Fruit fly (Drosophila melanogaster) ovary, adult (tissue): ENCODE data around the gene Cyp4ac1.

Source experiments
- CG17801 ChIP-seq: fragments of 200-800 bp; optimal IDR thresholded peaks from 2 replicates; lab custom pipeline; 2019; ENCODE audit warnings: missing biosample characterization, mild to moderate bottlenecking, missing genetic modification characterization, moderate library complexity; ENCODE audit not compliant: partially characterized antibody

The Cyp4ac1 gene

DNA sequence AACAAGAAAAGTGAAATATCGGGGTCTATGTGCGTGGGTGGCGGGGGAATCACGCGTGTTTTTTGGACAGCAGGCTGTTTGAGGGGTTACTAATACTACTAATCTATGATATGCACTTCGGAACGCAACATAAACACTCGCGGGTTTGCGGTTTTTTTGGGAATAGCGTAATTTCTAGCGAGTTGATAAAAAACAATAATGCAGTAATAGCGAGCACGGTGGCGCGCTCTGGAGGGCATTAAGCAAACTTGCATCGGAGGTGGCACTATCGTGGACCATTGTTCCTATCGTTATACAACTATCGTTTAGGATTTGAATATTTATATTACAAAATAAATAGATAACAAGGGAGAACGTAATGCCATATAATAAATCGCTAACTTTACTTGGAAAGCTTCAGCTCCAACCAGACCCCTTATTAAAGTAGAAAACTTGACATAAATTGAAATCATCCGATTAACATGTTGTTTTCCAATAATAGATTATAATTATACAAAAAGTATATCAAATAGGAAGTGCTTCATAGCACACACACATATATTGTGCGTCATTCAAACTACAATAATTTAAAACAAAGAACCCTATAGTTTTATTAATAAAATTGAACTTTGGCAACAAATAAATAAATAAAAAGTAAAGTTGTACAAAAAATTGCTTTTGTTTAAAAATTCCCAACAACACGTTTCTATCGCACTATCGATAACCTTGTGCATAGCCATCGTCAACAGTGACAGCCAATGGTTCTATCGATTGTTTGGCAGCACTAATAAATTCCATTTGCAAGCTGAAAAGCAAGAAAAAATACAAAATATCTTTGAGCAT is 14.7 kb downstream of the Cyp4ac1 start, which contains the start of the genes Nin and Bub1:
Nin (minus strand) TSS at position 240 of the 822 bp plus-strand sequence.
Bub1 (plus strand) TSS at position 557 of the 822 bp plus-strand sequence.
- peak; percentile 4 for TF ChIP-seq CG17801

DNA sequence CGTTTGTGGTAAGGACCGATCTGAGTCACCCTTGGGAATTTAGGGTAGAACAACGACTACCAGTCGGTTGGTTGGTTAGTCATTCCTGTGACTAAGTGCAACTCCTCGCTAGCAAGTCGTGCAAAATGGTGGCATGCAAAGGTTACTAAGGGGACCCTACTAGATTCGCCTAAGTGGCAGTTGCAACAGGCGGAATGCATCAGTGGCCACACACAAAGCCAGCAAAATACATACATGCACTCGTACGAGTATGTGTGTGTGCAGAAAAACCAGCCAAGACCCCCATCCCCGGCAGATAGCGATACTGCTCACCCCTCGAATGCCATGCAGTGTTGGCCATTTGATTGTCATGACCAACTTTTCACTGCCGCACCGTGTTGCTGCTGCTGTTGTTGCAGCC is 21.0 kb downstream of the Cyp4ac1 start:
- no peak for TF ChIP-seq CG17801

DNA sequence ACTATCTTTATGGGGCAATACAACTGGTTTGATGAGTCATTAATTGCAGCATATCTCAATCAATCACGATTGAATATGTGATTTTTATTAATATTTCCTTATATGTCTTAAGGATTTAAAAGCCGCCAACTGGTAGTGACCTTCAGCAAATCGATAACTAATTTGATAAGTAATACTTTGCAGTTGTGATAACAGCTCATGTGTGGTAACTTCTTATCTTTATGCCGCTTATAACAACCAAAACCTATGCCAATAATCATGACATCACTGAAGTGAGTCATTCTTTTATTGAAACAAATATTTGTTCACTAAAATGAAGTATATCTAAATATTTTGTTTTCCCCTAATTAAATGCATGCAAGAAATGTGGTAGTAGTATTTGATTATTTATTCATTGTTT is 22.1 kb downstream of the Cyp4ac1 start:
- no peak for TF ChIP-seq CG17801

DNA sequence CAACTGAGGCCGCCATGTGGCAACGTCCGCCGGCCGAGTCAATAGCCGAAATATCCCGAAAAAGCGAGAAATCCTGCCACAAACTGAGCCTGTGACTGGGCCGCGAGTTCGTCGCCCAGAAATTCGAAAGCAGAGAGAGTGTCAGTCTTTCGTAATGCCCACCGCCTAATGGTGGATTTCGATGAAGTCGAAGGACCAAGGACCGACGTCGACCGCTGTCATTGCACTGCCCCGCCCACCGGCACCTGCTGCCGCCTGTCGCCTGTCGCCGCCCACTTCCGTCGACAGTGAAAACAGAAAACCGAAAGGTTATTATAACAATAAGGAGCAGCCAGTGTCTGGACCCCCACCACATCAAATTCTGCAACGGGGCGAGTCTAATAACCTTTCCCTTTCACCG is 22.8 kb downstream of the Cyp4ac1 start:
- TF ChIP-seq CG17801: no peak

DNA sequence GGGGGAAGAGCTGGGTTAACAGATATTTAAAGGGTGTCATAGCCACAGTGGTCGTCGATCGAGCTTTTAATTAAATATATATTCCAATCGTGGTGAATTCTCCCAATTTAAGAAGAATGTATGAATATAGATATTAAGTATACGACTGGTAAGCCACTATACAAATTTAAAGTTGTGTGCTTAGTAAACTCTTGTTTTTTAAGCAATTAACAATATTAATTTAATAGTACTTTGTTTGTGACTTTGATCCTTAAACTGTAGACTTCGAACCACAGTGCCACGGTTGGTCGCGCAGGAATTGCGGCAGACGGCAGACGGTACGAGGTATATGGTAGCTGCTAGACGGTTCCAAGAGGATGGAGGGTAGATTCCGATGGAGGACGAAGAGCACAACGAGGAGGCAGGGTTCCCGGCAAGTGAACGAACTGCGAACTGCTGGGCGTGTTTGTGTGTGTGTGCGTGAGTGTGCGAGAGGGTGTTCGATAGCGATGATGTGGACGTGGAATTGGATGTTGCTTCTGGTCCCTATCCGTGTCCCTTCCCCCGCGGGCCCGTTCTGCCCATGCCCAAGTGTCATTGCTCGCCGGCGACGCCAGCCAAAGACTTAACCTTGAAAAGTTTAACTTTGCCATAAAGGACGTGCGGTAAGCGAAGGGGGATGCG is 23.9 kb downstream of the Cyp4ac1 start:
- TF ChIP-seq CG17801: no peak

DNA sequence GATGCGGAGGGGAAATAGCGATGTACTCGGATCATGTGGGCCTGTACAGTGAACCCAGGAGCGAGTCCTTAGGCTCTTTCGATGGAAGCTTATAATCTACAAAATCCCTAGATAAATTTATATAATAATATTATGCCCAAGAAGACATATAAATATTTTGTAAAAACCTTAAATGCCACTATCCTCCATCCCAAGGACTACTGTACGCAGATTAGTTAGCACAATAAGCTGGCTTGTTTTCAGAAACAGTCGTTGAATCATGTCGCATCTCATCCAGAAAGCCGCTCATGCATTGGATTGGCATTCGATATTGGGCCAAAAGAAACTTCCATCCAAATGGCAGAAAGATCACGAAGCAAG is 24.4 kb downstream of the Cyp4ac1 start:
- no peak for TF ChIP-seq CG17801

DNA sequence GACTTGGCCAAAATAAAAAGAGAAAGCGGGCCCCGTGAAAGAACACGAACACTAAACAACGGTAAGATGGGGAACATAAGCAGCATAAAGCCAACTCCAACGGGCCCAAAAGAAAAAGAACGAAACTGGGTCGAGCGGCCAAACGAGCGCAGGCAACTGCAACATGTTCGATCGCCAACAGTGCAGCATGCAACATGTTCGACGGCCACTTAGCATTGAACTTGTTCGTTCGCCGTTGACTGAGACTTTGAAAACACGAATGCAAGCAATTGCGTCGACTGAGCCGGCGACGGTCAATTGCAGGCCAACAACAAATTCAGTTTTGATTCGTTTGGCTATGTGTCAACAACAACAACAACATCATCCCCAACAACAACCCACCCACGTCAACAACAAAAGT is 24.9 kb downstream of the Cyp4ac1 start, which contains the start of gene vri:
vri (plus strand) TSS at position 224 of the 400 bp plus-strand sequence.
- TF ChIP-seq CG17801: no peak

DNA sequence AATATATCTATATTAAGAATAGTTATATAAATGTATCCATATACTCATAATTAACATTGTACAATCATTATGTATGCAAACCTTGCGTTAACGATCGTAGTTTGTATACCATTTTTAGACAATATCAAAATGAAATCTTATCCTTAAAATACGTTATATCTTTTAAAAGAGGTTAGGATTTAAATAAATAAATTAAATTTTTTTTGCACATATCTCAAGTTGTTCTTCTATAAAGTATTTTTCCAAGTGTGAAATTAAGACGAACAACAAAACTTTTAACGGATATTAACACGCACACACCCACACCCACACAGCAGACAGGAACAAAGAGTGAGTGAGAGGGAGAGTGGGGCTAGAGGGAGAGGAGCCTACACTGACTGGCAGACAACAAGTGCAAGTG is 26.1 kb downstream of the Cyp4ac1 start:
- TF ChIP-seq CG17801: no peak

DNA sequence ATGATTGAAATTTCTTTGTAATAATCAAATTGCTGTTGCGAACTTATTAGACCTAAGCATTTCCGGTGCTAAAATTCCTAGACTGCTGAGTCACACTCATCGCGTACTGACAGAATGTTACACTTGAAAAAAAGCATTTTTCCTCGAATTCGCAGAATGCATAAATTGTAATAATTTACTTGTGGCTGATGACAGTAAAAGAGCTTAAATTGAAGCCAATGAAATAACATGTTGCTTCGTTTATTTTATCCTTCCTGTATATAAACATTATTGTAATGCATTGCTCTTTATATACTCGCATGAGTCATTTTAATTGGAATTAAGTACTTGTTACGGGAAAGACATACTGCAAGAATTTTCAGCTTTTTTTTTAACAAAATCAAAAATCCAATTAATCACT is 26.7 kb downstream of the Cyp4ac1 start:
- no peak for TF ChIP-seq CG17801

DNA sequence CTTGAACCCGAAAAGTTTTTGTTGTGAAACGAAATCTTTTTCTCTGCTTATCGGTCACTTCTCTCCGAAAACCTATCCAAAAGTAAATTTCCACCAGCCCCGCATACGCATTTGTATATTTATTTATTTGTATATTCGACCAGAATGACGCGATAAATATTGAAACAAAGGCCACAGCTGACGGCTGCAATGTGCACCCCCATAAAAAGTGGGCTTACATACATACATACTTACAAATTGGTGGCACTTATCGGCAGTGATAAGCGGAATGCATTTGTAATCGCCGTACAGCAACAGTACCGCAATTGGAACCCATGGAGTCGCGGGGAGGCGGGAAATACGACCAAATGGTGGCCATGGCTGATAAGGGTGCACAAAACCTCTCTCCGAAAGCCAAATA is 27.4 kb downstream of the Cyp4ac1 start:
- no peak for TF ChIP-seq CG17801

DNA sequence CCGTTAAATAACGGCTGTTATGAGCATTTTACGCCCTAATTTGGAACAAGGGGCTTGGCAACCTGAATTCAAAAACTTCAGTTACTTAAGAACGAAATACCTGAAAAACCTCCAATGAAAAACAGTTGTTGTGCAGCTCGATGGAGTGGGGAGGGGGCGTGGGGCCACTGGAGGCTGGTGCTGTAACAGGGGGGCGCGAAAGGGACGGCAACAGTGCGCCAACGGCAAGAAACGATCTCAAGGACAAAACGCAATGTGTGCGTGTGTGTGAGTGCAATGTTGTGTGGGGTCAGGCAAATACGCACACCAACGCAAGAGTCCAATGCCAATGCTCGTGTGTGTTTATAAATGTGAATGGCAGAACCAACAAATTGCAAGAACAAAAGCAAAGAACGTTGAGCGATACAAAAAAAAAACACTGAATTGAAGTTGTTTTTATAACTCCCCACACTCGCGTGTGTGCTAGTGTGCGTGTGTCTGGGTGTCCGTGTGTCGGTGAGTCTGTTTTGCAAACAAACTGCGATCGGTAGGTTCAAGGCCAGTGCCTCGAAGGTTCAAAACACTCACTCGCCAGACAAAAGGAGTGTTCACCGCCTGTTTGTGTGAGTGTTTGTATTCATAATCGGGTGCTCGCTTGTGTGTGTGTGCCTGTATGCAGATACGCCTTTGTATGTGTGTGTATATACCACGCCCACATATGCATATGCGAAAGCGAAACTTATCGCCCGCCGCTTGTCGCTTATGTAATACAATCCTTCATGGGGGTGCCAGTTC is 28.3 kb downstream of the Cyp4ac1 start:
- no peak for TF ChIP-seq CG17801

DNA sequence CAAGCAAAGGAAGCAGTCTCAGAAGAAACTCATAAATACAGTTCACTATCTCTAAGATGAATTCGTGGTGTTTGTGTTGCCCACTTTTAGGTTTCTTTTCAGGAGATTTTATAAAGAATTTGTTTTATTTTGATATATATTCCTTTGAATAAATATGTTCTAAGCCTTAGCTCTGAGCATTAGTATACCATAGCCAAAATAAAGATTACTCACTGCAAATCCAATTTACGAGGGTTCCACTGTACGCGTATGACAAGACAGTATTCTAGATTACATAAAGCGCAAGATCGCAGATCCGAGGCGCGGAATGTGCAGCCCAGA is 28.8 kb downstream of the Cyp4ac1 start:
- TF ChIP-seq CG17801: no peak

DNA sequence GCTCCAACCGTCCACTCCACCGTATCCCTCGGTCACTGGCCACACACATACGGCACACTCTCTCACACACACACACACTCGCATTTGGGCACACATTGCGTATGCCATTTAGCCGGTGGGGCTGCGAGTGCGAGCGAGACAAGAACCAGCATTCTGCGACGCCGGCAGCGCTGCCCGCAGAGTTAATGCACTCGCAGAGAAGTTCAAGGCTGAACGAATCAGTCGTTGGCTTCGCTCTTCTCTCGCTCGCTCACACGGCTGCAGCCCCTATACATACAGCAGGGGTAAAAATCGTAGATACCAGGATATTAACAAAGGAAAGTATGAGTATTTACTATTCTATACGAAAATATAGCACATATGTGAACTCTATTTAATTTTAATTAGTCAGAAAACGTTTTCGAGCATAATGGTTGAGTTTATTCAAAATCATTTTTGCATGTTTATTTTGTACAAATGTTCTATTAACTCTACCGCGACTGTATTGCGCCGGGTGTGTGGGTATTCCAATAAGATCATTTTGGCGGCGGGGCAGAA is 29.2 kb downstream of the Cyp4ac1 start:
- TF ChIP-seq CG17801: peak; percentile 94

DNA sequence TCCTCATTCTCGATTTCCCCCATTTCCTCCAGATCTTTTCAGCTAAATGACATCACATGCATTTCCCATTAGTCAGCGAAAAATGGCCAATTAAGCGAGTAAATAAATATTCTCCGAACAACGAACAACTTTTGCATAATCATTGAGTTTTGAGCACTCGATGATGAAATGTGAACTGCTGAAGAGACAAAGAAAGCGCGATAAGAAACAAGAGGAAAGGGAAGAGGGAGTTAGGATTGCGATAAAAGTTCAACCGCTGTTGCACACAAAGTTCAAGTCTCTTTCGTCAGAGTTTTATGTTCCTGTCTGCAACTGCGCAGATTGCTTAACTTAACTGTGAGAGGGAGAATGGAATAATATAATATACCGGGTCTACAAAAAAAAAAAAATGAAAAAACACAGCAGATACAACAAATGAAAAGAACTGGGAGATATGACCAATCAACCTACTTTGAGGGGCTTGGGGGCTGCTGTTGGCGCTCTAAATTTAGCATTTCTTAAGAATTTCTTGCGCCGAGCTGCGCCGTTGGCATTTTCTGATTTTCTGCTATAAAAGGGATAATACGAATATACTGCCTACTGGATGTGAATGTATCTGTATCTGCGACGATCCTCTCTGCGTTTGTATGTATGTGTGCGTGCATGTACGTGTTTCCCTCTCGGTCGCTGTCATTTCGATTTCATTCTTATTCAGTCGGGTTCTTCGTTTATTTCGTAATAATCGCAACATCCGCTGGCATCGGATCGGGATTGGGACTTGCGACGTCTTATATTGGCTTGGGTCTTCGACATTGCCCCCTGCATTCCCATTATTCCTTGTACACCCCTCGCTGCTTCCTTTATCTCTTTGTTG is 30.8 kb downstream of the Cyp4ac1 start:
- TF ChIP-seq CG17801: peak; percentile 17

DNA sequence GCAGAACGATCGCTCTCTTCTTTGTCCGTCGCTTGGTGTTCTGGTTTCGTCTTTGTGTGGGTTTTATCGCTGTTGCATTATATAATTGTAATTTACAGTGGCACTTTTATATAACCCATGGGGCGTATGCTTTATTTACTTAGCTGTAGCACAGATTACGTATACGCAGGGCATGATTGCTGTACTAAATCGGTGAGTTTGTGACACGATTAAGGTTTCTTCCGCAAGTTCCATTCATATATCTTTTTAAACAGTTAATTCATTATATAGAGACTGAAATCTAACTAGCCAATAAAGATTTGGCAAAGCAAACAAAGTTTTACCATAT is 31.4 kb downstream of the Cyp4ac1 start:
- TF ChIP-seq CG17801: no peak

DNA sequence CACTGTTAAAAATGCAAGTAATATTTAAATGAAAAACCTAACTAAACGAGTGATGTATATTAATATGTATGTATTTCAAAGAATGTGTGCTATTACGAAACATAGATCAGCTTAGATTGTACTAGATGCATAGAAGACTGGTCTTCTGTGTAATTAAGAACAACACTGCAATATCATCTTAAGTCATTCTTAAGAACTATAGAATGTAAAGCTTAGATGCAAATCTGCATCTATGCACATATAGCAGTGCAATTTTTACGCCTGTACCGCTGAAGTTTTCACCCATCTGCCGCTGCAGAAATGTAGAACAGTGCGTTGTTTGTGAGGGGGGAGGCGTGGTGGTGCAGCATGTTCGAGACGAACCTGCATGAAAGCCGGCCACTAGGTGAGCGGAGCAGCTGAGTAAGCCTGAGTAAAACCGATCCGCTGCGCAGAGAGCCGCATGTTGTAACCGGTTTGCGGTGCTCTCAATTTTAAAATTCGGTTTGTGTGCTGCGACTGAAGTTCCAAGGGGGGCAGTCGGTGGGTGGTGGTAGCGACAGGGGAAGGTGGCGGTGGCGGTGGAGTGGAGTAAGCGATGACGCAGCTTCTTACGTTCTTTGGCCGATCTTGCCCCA is 33.0 kb downstream of the Cyp4ac1 start:
- peak; percentile 31 for TF ChIP-seq CG17801
